Fruit fly (Drosophila melanogaster) whole organism, embryonic: Measurements from ENCODE around the gene Hrb27C.

Source experiments
- Asciz ChIP-seq: fragments of 200-800 bp; sonication (Bioruptor generic); optimal IDR thresholded peaks from 2 replicates; lab custom pipeline; 2017; ENCODE audit warnings: missing biosample characterization, mild to moderate bottlenecking, missing genetic modification characterization, missing genetic modification reagents
- Bgb ChIP-seq: fragments of 200-800 bp; sonication (Bioruptor generic); IDR thresholded peaks from 2 replicates; pipeline ENCODE4 v1.3.6; 2022; ENCODE audit warnings: missing biosample characterization, missing genetic modification characterization; ENCODE audit not compliant: partially characterized antibody
- CG10267 ChIP-seq: fragments of 200-800 bp; sonication (Bioruptor generic); optimal IDR thresholded peaks from 2 replicates; lab custom pipeline; 2018; ENCODE audit warnings: missing biosample characterization, mild to moderate bottlenecking, missing genetic modification characterization, moderate library complexity
- CG11085 ChIP-seq: fragments of 200-800 bp; sonication (Bioruptor generic); IDR thresholded peaks from 2 replicates; pipeline ENCODE4 v1.3.6; 2022; ENCODE audit warnings: missing biosample characterization, missing genetic modification characterization
- CG11560 ChIP-seq: fragments of 200-800 bp; sonication (Bioruptor generic); IDR thresholded peaks from 3 replicates; pipeline ENCODE4 v1.3.6; 2022; ENCODE audit warnings: missing biosample characterization, missing genetic modification characterization
- CG13624 ChIP-seq: fragments of 200-800 bp; sonication (Bioruptor generic); optimal IDR thresholded peaks from 2 replicates; lab custom pipeline; 2016; ENCODE audit warnings: missing biosample characterization, missing genetic modification characterization
- CG14710 ChIP-seq: fragments of 200-800 bp; sonication (Bioruptor generic); optimal IDR thresholded peaks from 3 replicates; lab custom pipeline; 2019; ENCODE audit warnings: missing biosample characterization, mild to moderate bottlenecking, missing genetic modification characterization, moderate library complexity
- CG1529 ChIP-seq: fragments of 200-800 bp; sonication (Bioruptor generic); optimal IDR thresholded peaks from 3 replicates; lab custom pipeline; 2018; ENCODE audit warnings: missing biosample characterization, missing genetic modification characterization
- CG17328 ChIP-seq: fragments of 200-800 bp; sonication (Bioruptor generic); IDR thresholded peaks from 2 replicates; pipeline ENCODE4 v1.3.6; 2022; ENCODE audit warnings: missing biosample characterization, missing genetic modification characterization
- CG17802 ChIP-seq: fragments of 200-800 bp; sonication (Bioruptor generic); optimal IDR thresholded peaks from 2 replicates; lab custom pipeline; 2018; ENCODE audit warnings: missing biosample characterization, mild to moderate bottlenecking, missing genetic modification characterization, moderate library complexity
- CG17912 ChIP-seq: fragments of 200-800 bp; sonication (Bioruptor generic); optimal IDR thresholded peaks from 2 replicates; lab custom pipeline; 2018; ENCODE audit warnings: missing biosample characterization, mild to moderate bottlenecking, missing genetic modification characterization
- CG3163 ChIP-seq: fragments of 200-800 bp; sonication (Bioruptor generic); optimal IDR thresholded peaks from 3 replicates; lab custom pipeline; 2016; ENCODE audit warnings: missing biosample characterization, missing genetic modification characterization
- CG3281 ChIP-seq: fragments of 200-800 bp; sonication (Bioruptor generic); optimal IDR thresholded peaks from 3 replicates; lab custom pipeline; 2017; ENCODE audit warnings: missing biosample characterization, mild to moderate bottlenecking, missing genetic modification characterization
- CG3995 ChIP-seq: fragments of 200-800 bp; sonication (Bioruptor generic); optimal IDR thresholded peaks from 3 replicates; lab custom pipeline; 2016; ENCODE audit warnings: missing biosample characterization, missing genetic modification characterization
- CG4854 ChIP-seq: fragments of 200-800 bp; sonication (Bioruptor generic); optimal IDR thresholded peaks from 2 replicates; lab custom pipeline; 2016; ENCODE audit warnings: missing biosample characterization, missing genetic modification characterization, inconsistent platforms
- CG7372 ChIP-seq: fragments of 200-800 bp; sonication (Bioruptor generic); IDR thresholded peaks from 2 replicates; pipeline ENCODE4 v1.3.6; 2022; ENCODE audit warnings: missing biosample characterization, missing genetic modification characterization
- CG7928 ChIP-seq: fragments of 200-800 bp; sonication (Bioruptor generic); optimal IDR thresholded peaks from 2 replicates; lab custom pipeline; 2017; ENCODE audit warnings: missing biosample characterization, mild to moderate bottlenecking, missing genetic modification characterization
- CG7963 ChIP-seq: fragments of 200-800 bp; sonication (Bioruptor generic); IDR thresholded peaks from 3 replicates; pipeline ENCODE4 v1.3.6; 2022; ENCODE audit warnings: missing biosample characterization, missing genetic modification characterization; ENCODE audit not compliant: partially characterized antibody
- CG8089 ChIP-seq: fragments of 200-800 bp; sonication (Bioruptor generic); optimal IDR thresholded peaks from 3 replicates; lab custom pipeline; 2016; ENCODE audit warnings: missing biosample characterization, missing genetic modification characterization
- CG8944 ChIP-seq: fragments of 200-800 bp; sonication (Bioruptor generic); optimal IDR thresholded peaks from 3 replicates; lab custom pipeline; 2016; ENCODE audit warnings: missing biosample characterization, missing genetic modification characterization
- Dip2 ChIP-seq: fragments of 200-800 bp; sonication (Bioruptor generic); IDR thresholded peaks from 2 replicates; pipeline ENCODE4 v1.3.6; 2022; ENCODE audit warnings: missing biosample characterization, missing genetic modification characterization
- Dref ChIP-seq: fragments of 200-800 bp; sonication (Bioruptor generic); IDR thresholded peaks from 2 replicates; pipeline ENCODE4 v1.3.6; 2022; ENCODE audit warnings: missing biosample characterization, missing genetic modification characterization
- E2f1 ChIP-seq: fragments of 200-800 bp; sonication (Bioruptor generic); IDR thresholded peaks from 2 replicates; pipeline ENCODE4 v1.3.6; 2022; ENCODE audit warnings: missing biosample characterization, missing genetic modification characterization
- H2.0 ChIP-seq: fragments of 200-800 bp; sonication (Bioruptor generic); IDR thresholded peaks from 2 replicates; pipeline ENCODE4 v1.3.6; 2022; ENCODE audit warnings: missing biosample characterization, missing genetic modification characterization
- MESR4 ChIP-seq: fragments of 200-800 bp; sonication (Bioruptor generic); optimal IDR thresholded peaks from 2 replicates; lab custom pipeline; 2018; ENCODE audit warnings: missing biosample characterization, mild to moderate bottlenecking, missing genetic modification characterization, moderate library complexity
- MTF-1 ChIP-seq: fragments of 200-800 bp; sonication (Bioruptor generic); optimal IDR thresholded peaks from 2 replicates; lab custom pipeline; 2018; ENCODE audit warnings: missing biosample characterization, mild to moderate bottlenecking, missing genetic modification characterization, borderline replicate concordance
- Side ChIP-seq: fragments of 200-800 bp; sonication (Bioruptor generic); optimal IDR thresholded peaks from 2 replicates; lab custom pipeline; 2016; ENCODE audit warnings: missing biosample characterization, missing genetic modification characterization
- Tbp ChIP-seq: fragments of >200 bp; optimal IDR thresholded peaks from 2 replicates; lab custom pipeline; 2018; ENCODE audit warnings: missing biosample characterization, missing genetic modification characterization
- bowl ChIP-seq: fragments of 200-800 bp; sonication (Bioruptor generic); IDR thresholded peaks from 2 replicates; pipeline ENCODE4 v1.3.6; 2022; ENCODE audit warnings: missing biosample characterization, missing genetic modification characterization
- crc ChIP-seq: fragments of 200-800 bp; sonication (Bioruptor generic); optimal IDR thresholded peaks from 2 replicates; lab custom pipeline; 2016; ENCODE audit warnings: missing biosample characterization, missing genetic modification characterization
- cwo ChIP-seq: fragments of 200-800 bp; sonication (Bioruptor generic); optimal IDR thresholded peaks from 3 replicates; lab custom pipeline; 2017; ENCODE audit warnings: missing biosample characterization, missing genetic modification characterization, mild to moderate bottlenecking, moderate library complexity, missing genetic modification reagents
- en ChIP-seq: fragments of 200-800 bp; sonication (Bioruptor generic); optimal IDR thresholded peaks from 2 replicates; lab custom pipeline; 2016; ENCODE audit warnings: missing biosample characterization, missing genetic modification characterization
- fru ChIP-seq: fragments of >200 bp; optimal IDR thresholded peaks from 2 replicates; lab custom pipeline; 2017
- kay ChIP-seq: fragments of 200-800 bp; sonication (Bioruptor generic); optimal IDR thresholded peaks from 2 replicates; lab custom pipeline; 2016; ENCODE audit warnings: missing biosample characterization, missing genetic modification characterization
- kni ChIP-seq: fragments of 200-800 bp; sonication (Bioruptor generic); optimal IDR thresholded peaks from 3 replicates; lab custom pipeline; 2017; ENCODE audit warnings: mild to moderate bottlenecking, missing biosample characterization, missing genetic modification reagents, missing genetic modification characterization
- odd ChIP-seq: fragments of 200-800 bp; sonication (Bioruptor generic); optimal IDR thresholded peaks from 2 replicates; lab custom pipeline; 2017; ENCODE audit warnings: missing biosample characterization, mild to moderate bottlenecking, missing genetic modification characterization
- pan ChIP-seq, 4 experiments: fragments of >200 bp in 3 of 4; fragments of 200-800 bp in 1 of 4; sonication (Bioruptor generic) in 1 of 4; optimal IDR thresholded peaks in 3 of 4; IDR thresholded peaks in 1 of 4; 2 replicates each; pipeline versions ENCODE4 v1.3.6 to Lab custom; 2017 to 2022; ENCODE audit warnings: missing biosample characterization in 2 of 4, missing genetic modification characterization in 2 of 4, mixed read lengths in 1 of 4
- phol ChIP-seq: fragments of 200-800 bp; sonication (Bioruptor generic); optimal IDR thresholded peaks from 3 replicates; lab custom pipeline; 2018; ENCODE audit warnings: missing biosample characterization, mild to moderate bottlenecking, missing genetic modification characterization, moderate library complexity
- pita ChIP-seq: fragments of 200-800 bp; sonication (Bioruptor generic); optimal IDR thresholded peaks from 2 replicates; lab custom pipeline; 2017; ENCODE audit warnings: missing biosample characterization, mild to moderate bottlenecking, missing genetic modification characterization
- ranshi ChIP-seq: fragments of 200-800 bp; sonication (Bioruptor generic); IDR thresholded peaks from 2 replicates; pipeline ENCODE4 v1.3.6; 2022; ENCODE audit warnings: missing biosample characterization, missing genetic modification characterization
- salm ChIP-seq: fragments of 200-800 bp; sonication (Bioruptor generic); optimal IDR thresholded peaks from 2 replicates; lab custom pipeline; 2018; ENCODE audit warnings: missing biosample characterization, mild to moderate bottlenecking, missing genetic modification characterization
- scrt ChIP-seq: fragments of 200-800 bp; sonication (Bioruptor generic); optimal IDR thresholded peaks from 2 replicates; lab custom pipeline; 2018; ENCODE audit warnings: missing biosample characterization, mild to moderate bottlenecking, missing genetic modification characterization, moderate library complexity
- sna ChIP-seq: fragments of 200-800 bp; sonication (Bioruptor generic); IDR thresholded peaks from 2 replicates; pipeline ENCODE4 v1.3.6; 2022; ENCODE audit warnings: missing biosample characterization, missing genetic modification characterization; ENCODE audit not compliant: partially characterized antibody
- tgo ChIP-seq: fragments of 200-800 bp; sonication (Bioruptor generic); IDR thresholded peaks from 3 replicates; pipeline ENCODE4 v1.3.6; 2022; ENCODE audit warnings: missing biosample characterization, missing genetic modification characterization
- tll ChIP-seq, 2 experiments: fragments of 200-800 bp in 1 of 2; fragments of >200 bp in 1 of 2; sonication (Bioruptor generic) in 1 of 2; optimal IDR thresholded peaks; 2 replicates each; lab custom pipeline; 2017 to 2019; ENCODE audit warnings: missing biosample characterization in 2 of 2, missing genetic modification characterization in 2 of 2, mild to moderate bottlenecking in 1 of 2, moderate library complexity in 1 of 2
- tna ChIP-seq: fragments of 200-800 bp; sonication (Bioruptor generic); IDR thresholded peaks from 2 replicates; pipeline ENCODE4 v1.3.6; 2022; ENCODE audit warnings: missing biosample characterization, missing genetic modification characterization; ENCODE audit not compliant: partially characterized antibody
- tx ChIP-seq: fragments of 200-800 bp; sonication (Bioruptor generic); optimal IDR thresholded peaks from 2 replicates; lab custom pipeline; 2016; ENCODE audit warnings: missing biosample characterization, missing genetic modification characterization
- vnd ChIP-seq: fragments of 200-800 bp; sonication (Bioruptor generic); IDR thresholded peaks from 3 replicates; pipeline ENCODE4 v1.3.6; 2022; ENCODE audit warnings: missing biosample characterization, missing genetic modification characterization; ENCODE audit not compliant: partially characterized antibody
- wek ChIP-seq: fragments of 200-800 bp; sonication (Bioruptor generic); optimal IDR thresholded peaks from 3 replicates; lab custom pipeline; 2018; ENCODE audit warnings: missing biosample characterization, mild to moderate bottlenecking, missing genetic modification characterization, moderate library complexity

Gene Hrb27C

dm6 chr2L:6919203-6919849, 1.2 kb upstream of the Hrb27C start (continued):
- no peak for TF ChIP-seq pita (GFP tag; lab: Kevin White, UChicago)
- TF ChIP-seq E2f1 (GFP tag; lab: Robert Waterston, UW): no peak
- TF ChIP-seq CG13624 (GFP tag; lab: Kevin White, UChicago): no peak
- no peak for TF ChIP-seq ranshi (GFP tag; lab: Robert Waterston, UW)
- TF ChIP-seq CG8089 (GFP tag; lab: Kevin White, UChicago): no peak
- TF ChIP-seq CG17802 (tag; lab: Kevin White, UChicago): no peak
- no peak for TF ChIP-seq cwo (GFP tag; lab: Kevin White, UChicago)
- TF ChIP-seq Dip2 (GFP tag; lab: Robert Waterston, UW): no peak
- TF ChIP-seq Tbp (GFP tag; lab: Kevin White, UChicago): no peak
- TF ChIP-seq scrt (GFP tag; lab: Kevin White, UChicago): no peak
- TF ChIP-seq en (GFP tag; lab: Kevin White, UChicago): no peak
- peak; percentile 32 for TF ChIP-seq MESR4 (GFP tag; lab: Kevin White, UChicago)
- 0 out of 2 replicates have a peak, but pooled peaks have one; percentile 10 for TF ChIP-seq sna (GFP tag; lab: Robert Waterston, UW)
- no peak for TF ChIP-seq H2.0
- 0 out of 3 replicates have a peak, but pooled peaks have one; percentile 12 for TF ChIP-seq CG7963
- no peak for TF ChIP-seq wek (GFP tag; lab: Kevin White, UChicago)
- TF ChIP-seq Bgb (GFP tag; lab: Robert Waterston, UW): 0 out of 2 replicates have a peak, but pooled peaks have one; percentile 15
- TF ChIP-seq Dref: no peak
- TF ChIP-seq CG11560 (tag; lab: Robert Waterston, UW): no peak
- TF ChIP-seq bowl (GFP tag; lab: Robert Waterston, UW): no peak
- TF ChIP-seq odd (GFP tag; lab: Kevin White, UChicago): no peak
- no peak for TF ChIP-seq CG14710 (tag; lab: Kevin White, UChicago)
- TF ChIP-seq CG17328 (GFP tag; lab: Robert Waterston, UW): no peak
- TF ChIP-seq salm (tag; lab: Kevin White, UChicago): no peak
- no peak for TF ChIP-seq tx (GFP tag; lab: Kevin White, UChicago)
- no peak for TF ChIP-seq crc
- TF ChIP-seq CG7928 (GFP tag; lab: Kevin White, UChicago): no peak
- no peak for TF ChIP-seq CG3995 (GFP tag; lab: Kevin White, UChicago)
- TF ChIP-seq CG10267 (tag; lab: Kevin White, UChicago): peak; percentile 9
- no peak for TF ChIP-seq CG3163
- TF ChIP-seq CG11085 (GFP tag; lab: Robert Waterston, UW): no peak
- TF ChIP-seq kay (GFP tag; lab: Kevin White, UChicago): no peak
- no peak for TF ChIP-seq tll (GFP tag; optimal IDR thresholded peaks at IDR 0.05; lab: Kevin White, UChicago)
- TF ChIP-seq CG3281 (GFP tag; lab: Kevin White, UChicago): no peak
- no peak for TF ChIP-seq fru (lab: Kevin White, UChicago)
- TF ChIP-seq Side (GFP tag; lab: Kevin White, UChicago): no peak
- no peak for TF ChIP-seq phol
- TF ChIP-seq CG17912 (GFP tag; lab: Kevin White, UChicago): no peak
- TF ChIP-seq CG1529: no peak
- TF ChIP-seq CG7372 (GFP tag; lab: Robert Waterston, UW): no peak
- no peak for TF ChIP-seq pan (optimal IDR thresholded peaks at IDR 0.05; lab: Kevin White, UChicago)
- TF ChIP-seq pan (GFP tag; optimal IDR thresholded peaks at IDR 0.05 in 1 of 2, IDR thresholded peaks at IDR 0.05 in 1 of 2): no peak
- TF ChIP-seq MTF-1 (GFP tag; lab: Kevin White, UChicago): no peak
- TF ChIP-seq CG8944 (GFP tag; lab: Kevin White, UChicago): no peak
- TF ChIP-seq kni: no peak
- TF ChIP-seq vnd (GFP tag; lab: Robert Waterston, UW): no peak
- no peak for TF ChIP-seq tgo
- no peak for TF ChIP-seq CG4854
- peak; percentile 27; the same call in 1 of the 2 replicates for TF ChIP-seq tna
- no peak for TF ChIP-seq Asciz (GFP tag; lab: Kevin White, UChicago)
